Worm (Caenorhabditis elegans) whole organism, young adult: ENCODE measurements around the gene ztf-8.

ENCODE experiments used
- C17E4.6 ChIP-seq: fragments of 200-800 bp; sonication (Bioruptor generic); IDR thresholded peaks from 2 replicates; pipeline ENCODE4 v1.3.6; 2022; ENCODE audit warnings: missing genetic modification reagents, missing genetic modification characterization, missing compliant biosample characterization
- D2030.7 ChIP-seq: fragments of 200-800 bp; sonication (Bioruptor generic); IDR thresholded peaks from 2 replicates; pipeline ENCODE4 v1.3.6; 2022; ENCODE audit warnings: missing genetic modification reagents, missing genetic modification characterization, missing compliant biosample characterization
- F37B4.10 ChIP-seq: fragments of 200-800 bp; sonication (Bioruptor generic); IDR thresholded peaks from 2 replicates; pipeline ENCODE4 v1.3.6; 2022; ENCODE audit warnings: missing genetic modification characterization, missing compliant biosample characterization
- F52B5.7 ChIP-seq: sonication (generic microtip); optimal IDR thresholded peaks from 2 replicates; lab custom pipeline; 2016; ENCODE audit warnings: mild to moderate bottlenecking, missing genetic modification characterization, missing compliant biosample characterization
- F57A8.1 ChIP-seq: fragments of 200-800 bp; sonication (Bioruptor generic); optimal IDR thresholded peaks from 2 replicates; lab custom pipeline; 2018; ENCODE audit warnings: mild to moderate bottlenecking, missing genetic modification characterization, moderate library complexity, missing compliant biosample characterization
- F57C9.4 ChIP-seq: sonication (generic microtip); optimal IDR thresholded peaks from 2 replicates; lab custom pipeline; 2017; ENCODE audit warnings: mild to moderate bottlenecking, missing genetic modification characterization, missing compliant biosample characterization
- K11D2.4 ChIP-seq: fragments of 200-800 bp; sonication (Bioruptor generic); IDR thresholded peaks from 2 replicates; pipeline ENCODE4 v1.3.6; 2022; ENCODE audit warnings: missing genetic modification reagents, missing genetic modification characterization, missing compliant biosample characterization
- Y53G8AR.9 ChIP-seq: fragments of 200-800 bp; sonication (Bioruptor generic); conservative IDR thresholded peaks from 2 replicates; pipeline ENCODE4 v1.3.6; 2022; ENCODE audit warnings: missing genetic modification reagents, missing genetic modification characterization, missing compliant biosample characterization
- Y95B8A.8 ChIP-seq: fragments of 200-800 bp; sonication (Bioruptor generic); IDR thresholded peaks from 2 replicates; pipeline ENCODE4 v1.3.6; 2022; ENCODE audit warnings: missing genetic modification reagents, missing genetic modification characterization, missing compliant biosample characterization
- ZK185.1 ChIP-seq: sonication (generic microtip); optimal IDR thresholded peaks from 2 replicates; lab custom pipeline; 2016; ENCODE audit warnings: mild to moderate bottlenecking, missing genetic modification characterization, missing compliant biosample characterization; ENCODE audit not compliant: poor library complexity, severe bottlenecking
- ama-1 ChIP-seq, 3 experiments: fragments of 150-350 bp in 1 of 3; sonication (generic microtip) in 2 of 3; optimal IDR thresholded peaks; 2 replicates each; lab custom pipeline; 2014 to 2018; ENCODE audit warnings: missing biosample characterization in 2 of 3, missing genetic modification characterization in 2 of 3, missing genetic modification reagents in 2 of 3
- athp-1 ChIP-seq: sonication (generic microtip); optimal IDR thresholded peaks from 2 replicates; lab custom pipeline; 2017; ENCODE audit warnings: mild to moderate bottlenecking, missing genetic modification characterization, missing compliant biosample characterization
- bed-2 ChIP-seq: fragments of 200-800 bp; sonication (Bioruptor generic); IDR thresholded peaks from 2 replicates; pipeline ENCODE4 v1.3.6; 2022; ENCODE audit warnings: missing genetic modification reagents, missing genetic modification characterization, missing compliant biosample characterization
- ccch-3 ChIP-seq: fragments of 200-800 bp; sonication (Bioruptor generic); optimal IDR thresholded peaks from 2 replicates; lab custom pipeline; 2018; ENCODE audit warnings: mild to moderate bottlenecking, missing genetic modification characterization, missing compliant biosample characterization
- cebp-1 ChIP-seq, 2 experiments: fragments of 200-800 bp in 1 of 2; sonication (Bioruptor generic) in 1 of 2; sonication (generic microtip) in 1 of 2; IDR thresholded peaks in 1 of 2; optimal IDR thresholded peaks in 1 of 2; 2 replicates each; pipeline versions ENCODE4 v1.3.6 to Lab custom; 2017 to 2022; ENCODE audit warnings: missing compliant biosample characterization in 2 of 2, missing genetic modification characterization in 2 of 2, mild to moderate bottlenecking in 1 of 2, missing genetic modification reagents in 1 of 2, moderate library complexity in 1 of 2
- cebp-2 ChIP-seq: fragments of 200-800 bp; sonication (Bioruptor generic); IDR thresholded peaks from 2 replicates; pipeline ENCODE4 v1.3.6; 2022; ENCODE audit warnings: missing genetic modification characterization, missing compliant biosample characterization
- die-1 ChIP-seq: sonication (generic microtip); optimal IDR thresholded peaks from 2 replicates; lab custom pipeline; 2016; ENCODE audit warnings: missing genotype, mild to moderate bottlenecking, missing genetic modification characterization, missing compliant biosample characterization
- egl-44 ChIP-seq: fragments of 200-800 bp; sonication (Bioruptor generic); IDR thresholded peaks from 2 replicates; pipeline ENCODE4 v1.3.6; 2022; ENCODE audit warnings: missing genetic modification reagents, missing genetic modification characterization, missing compliant biosample characterization
- ekl-4 ChIP-seq: fragments of 200-800 bp; sonication (Bioruptor generic); IDR thresholded peaks from 2 replicates; pipeline ENCODE4 v1.3.6; 2022; ENCODE audit warnings: missing genetic modification reagents, missing genetic modification characterization, missing compliant biosample characterization
- hlh-12 ChIP-seq: sonication (generic microtip); optimal IDR thresholded peaks from 2 replicates; lab custom pipeline; 2016; ENCODE audit warnings: missing genetic modification characterization, missing compliant biosample characterization
- hmg-1.2 ChIP-seq: fragments of 200-800 bp; sonication (Bioruptor generic); IDR thresholded peaks from 2 replicates; pipeline ENCODE4 v1.3.6; 2022; ENCODE audit warnings: missing genetic modification reagents, missing genetic modification characterization, missing compliant biosample characterization
- hmg-20 ChIP-seq: fragments of 200-800 bp; sonication (Bioruptor generic); IDR thresholded peaks from 2 replicates; pipeline ENCODE4 v1.3.6; 2022; ENCODE audit warnings: missing genetic modification reagents, missing genetic modification characterization, missing compliant biosample characterization
- hrde-1 ChIP-seq: sonication (generic microtip); optimal IDR thresholded peaks from 2 replicates; lab custom pipeline; 2016; ENCODE audit warnings: missing genetic modification characterization, mild to moderate bottlenecking, missing compliant biosample characterization, moderate library complexity, missing genotype, missing genetic modification reagents, borderline replicate concordance
- lin-26 ChIP-seq: fragments of 200-800 bp; sonication (Bioruptor generic); IDR thresholded peaks from 2 replicates; pipeline ENCODE4 v1.3.6; 2022; ENCODE audit warnings: missing genetic modification reagents, missing genetic modification characterization, missing compliant biosample characterization
- lin-35 ChIP-seq, 3 experiments: fragments of 150-350 bp in 2 of 3; sonication (generic microtip) in 1 of 3; optimal IDR thresholded peaks; 2 replicates each; lab custom pipeline; 2014 to 2018; ENCODE audit warnings: missing biosample characterization in 3 of 3, missing genetic modification characterization in 3 of 3, missing genetic modification reagents in 3 of 3
- madf-8 ChIP-seq: fragments of 200-800 bp; sonication (Bioruptor generic); conservative IDR thresholded peaks from 2 replicates; pipeline ENCODE4 v1.3.6; 2022; ENCODE audit warnings: missing genetic modification reagents, missing genetic modification characterization, missing compliant biosample characterization
- nfya-1 ChIP-seq: sonication (generic microtip); optimal IDR thresholded peaks from 2 replicates; lab custom pipeline; 2017; ENCODE audit warnings: antibody characterized with exemption, missing compliant biosample characterization, missing genetic modification characterization, borderline replicate concordance; ENCODE audit not compliant: insufficient read depth
- nfya-2 ChIP-seq: fragments of 200-800 bp; sonication (Bioruptor generic); IDR thresholded peaks from 2 replicates; pipeline ENCODE4 v1.3.6; 2022; ENCODE audit warnings: missing genetic modification reagents, missing genetic modification characterization, missing compliant biosample characterization
- nhr-90 ChIP-seq: sonication (generic microtip); optimal IDR thresholded peaks from 2 replicates; lab custom pipeline; 2016; ENCODE audit warnings: missing genotype, mild to moderate bottlenecking, missing genetic modification characterization, missing compliant biosample characterization
- sea-2 ChIP-seq: fragments of 200-800 bp; sonication (Bioruptor generic); IDR thresholded peaks from 2 replicates; pipeline ENCODE4 v1.3.6; 2022; ENCODE audit warnings: missing genetic modification characterization, missing compliant biosample characterization
- snpc-4 ChIP-seq, 5 experiments: fragments of 150-350 bp in 1 of 5; sonication (generic microtip) in 4 of 5; optimal IDR thresholded peaks; 2 replicates each; lab custom pipeline; 2014 to 2018; ENCODE audit warnings: missing genetic modification characterization in 5 of 5, missing biosample characterization in 3 of 5, antibody characterized with exemption in 2 of 5, mild to moderate bottlenecking in 2 of 5, missing compliant biosample characterization in 2 of 5, missing genotype in 2 of 5, moderate library complexity in 2 of 5, missing genetic modification reagents in 1 of 5
- somi-1 ChIP-seq: fragments of 200-800 bp; sonication (Bioruptor generic); optimal IDR thresholded peaks from 2 replicates; lab custom pipeline; 2018; ENCODE audit warnings: mild to moderate bottlenecking, missing genetic modification characterization, missing compliant biosample characterization
- tbp1 ChIP-seq: fragments of 200-800 bp; sonication (Bioruptor generic); optimal IDR thresholded peaks from 2 replicates; lab custom pipeline; 2018; ENCODE audit warnings: mild to moderate bottlenecking, missing genetic modification characterization, missing compliant biosample characterization
- tbx-9 ChIP-seq: sonication (generic microtip); optimal IDR thresholded peaks from 2 replicates; lab custom pipeline; 2016; ENCODE audit warnings: borderline replicate concordance, missing genetic modification characterization, inconsistent platforms, missing compliant biosample characterization
- unc-62 ChIP-seq: fragments of 150-350 bp; optimal IDR thresholded peaks from 2 replicates; lab custom pipeline; 2014; ENCODE audit warnings: missing biosample characterization, missing genetic modification reagents, missing genetic modification characterization
- ztf-25 ChIP-seq: fragments of 200-800 bp; sonication (Bioruptor generic); IDR thresholded peaks from 2 replicates; pipeline ENCODE4 v1.3.6; 2022; ENCODE audit warnings: missing genetic modification reagents, missing genetic modification characterization, missing compliant biosample characterization

Gene ztf-8

ce11 chrIII:5244539-5244938 is 28.7 kb downstream of the ztf-8 start, which contains the start of gene cnd-1:
TSS of gene cnd-1 (minus strand) at chrIII:5244639.
- no peak for TF ChIP-seq somi-1 (GFP tag; lab: Kevin White, UChicago)

- TF ChIP-seq K11D2.4 (GFP tag; lab: Robert Waterston, UW) (no peak), F37B4.10 (GFP tag; lab: Robert Waterston, UW) (0 out of 2 replicates have a peak, but pooled peaks have one; percentile 53)
- TF ChIP-seq, all 124 proteins: peak for 1
Measured at ce11 chrIII:5241854-5242253, 31.4 kb downstream of the ztf-8 start.

ce11 chrIII:5236104-5236503 is 37.2 kb downstream of the ztf-8 start, which contains the start of gene prx-10:
TSS of gene prx-10 (plus strand) at chrIII:5236404.
- TF ChIP-seq ZK185.1: no peak
- no peak for TF ChIP-seq athp-1 (tag; lab: Kevin White, UChicago)
- TF ChIP-seq F52B5.7: no peak
- TF ChIP-seq tbx-9 (tag; lab: Kevin White, UChicago): no peak
- TF ChIP-seq lin-26: no peak
- no peak for TF ChIP-seq lin-35 (GFP tag; optimal IDR thresholded peaks at IDR 0.05; lab: Kevin White, UChicago)
- no peak for TF ChIP-seq nhr-90
- TF ChIP-seq F57A8.1 (GFP tag; lab: Kevin White, UChicago): no peak
- no peak for TF ChIP-seq cebp-1 (GFP tag; IDR thresholded peaks at IDR 0.05; lab: Robert Waterston, UW)
- no peak for TF ChIP-seq cebp-1 (tag; optimal IDR thresholded peaks at IDR 0.05; lab: Kevin White, UChicago)
- TF ChIP-seq nfya-2 (GFP tag; lab: Robert Waterston, UW): no peak
- no peak for TF ChIP-seq ccch-3 (GFP tag; lab: Kevin White, UChicago)
- TF ChIP-seq C17E4.6 (GFP tag; lab: Robert Waterston, UW): no peak
- TF ChIP-seq tbp1 (GFP tag; lab: Kevin White, UChicago): no peak
- no peak for TF ChIP-seq Y53G8AR.9 (GFP tag; lab: Robert Waterston, UW)
- TF ChIP-seq sea-2 (GFP tag; lab: Robert Waterston, UW): no peak
- no peak for TF ChIP-seq hmg-1.2 (GFP tag; lab: Robert Waterston, UW)

ce11 chrIII:5234312-5234711 is 39.0 kb downstream of the ztf-8 start, which contains the start of gene mrps-26:
TSS of gene mrps-26 (plus strand) at chrIII:5234612.
- TF ChIP-seq hlh-12 (tag; lab: Kevin White, UChicago) (no peak), lin-35 (GFP tag; optimal IDR thresholded peaks at IDR 0.05; lab: Kevin White, UChicago) (peak in 1 of 3 experiments; percentile 1)

- no peak for TF ChIP-seq ama-1 (optimal IDR thresholded peaks at IDR 0.05; lab: Kevin White, UChicago)
- TF ChIP-seq ama-1 (GFP tag; optimal IDR thresholded peaks at IDR 0.05; lab: Kevin White, UChicago): no peak
- no peak for TF ChIP-seq unc-62 (GFP tag; lab: Kevin White, UChicago)
- TF ChIP-seq nfya-1 (tag; lab: Kevin White, UChicago): no peak
- no peak for TF ChIP-seq F57A8.1 (GFP tag; lab: Kevin White, UChicago)
- no peak for TF ChIP-seq die-1 (tag; lab: Kevin White, UChicago)
- TF ChIP-seq Y95B8A.8 (GFP tag; lab: Robert Waterston, UW): no peak
- no peak for TF ChIP-seq C17E4.6 (GFP tag; lab: Robert Waterston, UW)
- no peak for TF ChIP-seq egl-44
- no peak for TF ChIP-seq F57C9.4 (tag; lab: Kevin White, UChicago)
- no peak for TF ChIP-seq D2030.7 (GFP tag; lab: Robert Waterston, UW)
- TF ChIP-seq cebp-2 (GFP tag; lab: Robert Waterston, UW): no peak
- no peak for TF ChIP-seq ekl-4 (GFP tag; lab: Robert Waterston, UW)
- TF ChIP-seq hmg-20 (GFP tag; lab: Robert Waterston, UW): no peak
- no peak for TF ChIP-seq hrde-1 (tag; lab: Kevin White, UChicago)
- no peak for TF ChIP-seq ztf-25 (GFP tag; lab: Robert Waterston, UW)
- no peak for TF ChIP-seq snpc-4 (GFP tag; optimal IDR thresholded peaks at IDR 0.05; lab: Kevin White, UChicago)
- no peak for TF ChIP-seq snpc-4 (tag; optimal IDR thresholded peaks at IDR 0.05; lab: Kevin White, UChicago)
- TF ChIP-seq madf-8 (GFP tag; lab: Robert Waterston, UW): no peak
- TF ChIP-seq bed-2 (GFP tag; lab: Robert Waterston, UW): no peak
Measured at ce11 chrIII:5233140-5233539, 40.1 kb downstream of the ztf-8 start.
